Worm (Caenorhabditis elegans) whole organism, L1 larva: ENCODE data around the gene F47C12.8.

Source experiments
- C04F5.9 ChIP-seq: sonication (generic microtip); optimal IDR thresholded peaks from 2 replicates; lab custom pipeline; 2016; ENCODE audit warnings: missing genetic modification characterization, missing compliant biosample characterization
- C16A3.4 ChIP-seq: fragments of 150-350 bp; optimal IDR thresholded peaks from 2 replicates; lab custom pipeline; 2014; ENCODE audit warnings: missing biosample characterization, missing genetic modification characterization
- F16B12.6 ChIP-seq: fragments of 150-350 bp; optimal IDR thresholded peaks from 2 replicates; lab custom pipeline; 2014; ENCODE audit warnings: missing biosample characterization, missing genetic modification characterization
- aha-1 ChIP-seq: fragments of 150-350 bp; optimal IDR thresholded peaks from 2 replicates; lab custom pipeline; 2014; ENCODE audit warnings: missing biosample characterization, missing genetic modification characterization
- alr-1 ChIP-seq: fragments of 200-800 bp; sonication (Bioruptor generic); optimal IDR thresholded peaks from 2 replicates; lab custom pipeline; 2018; ENCODE audit warnings: borderline replicate concordance, mild to moderate bottlenecking, missing genetic modification characterization, missing compliant biosample characterization
- blmp-1 ChIP-seq: fragments of 150-350 bp; optimal IDR thresholded peaks from 2 replicates; lab custom pipeline; 2014; ENCODE audit warnings: missing biosample characterization, missing genetic modification characterization
- ceh-82 ChIP-seq, 3 experiments: fragments of 150-350 bp in 1 of 3; sonication (generic microtip) in 2 of 3; optimal IDR thresholded peaks; 2 replicates each; lab custom pipeline; 2014 to 2017; ENCODE audit warnings: missing biosample characterization in 3 of 3, missing genetic modification characterization in 3 of 3
- ceh-88 ChIP-seq: fragments of 200-800 bp; sonication (Bioruptor generic); IDR thresholded peaks from 2 replicates; pipeline ENCODE4 v1.3.6; 2022; ENCODE audit warnings: missing genetic modification characterization, missing compliant biosample characterization
- ceh-90 ChIP-seq: sonication (generic microtip); optimal IDR thresholded peaks from 2 replicates; lab custom pipeline; 2016; ENCODE audit warnings: missing genetic modification characterization, missing compliant biosample characterization
- ces-1 ChIP-seq: fragments of 150-350 bp; optimal IDR thresholded peaks from 2 replicates; lab custom pipeline; 2014; ENCODE audit warnings: missing biosample characterization, missing genetic modification reagents, missing genetic modification characterization
- dsc-1 ChIP-seq: sonication (generic microtip); optimal IDR thresholded peaks from 2 replicates; lab custom pipeline; 2016; ENCODE audit warnings: mild to moderate bottlenecking, missing genetic modification characterization, missing compliant biosample characterization
- efl-1 ChIP-seq, 4 experiments: fragments of 150-350 bp; optimal IDR thresholded peaks in 3 of 4; peaks in 1 of 4; 1 replicate in 1 of 4; 2 replicates in 3 of 4; lab custom pipeline; 2014; ENCODE audit warnings: missing biosample characterization in 2 of 4, missing genetic modification characterization in 2 of 4, missing genetic modification reagents in 2 of 4
- efl-3 ChIP-seq: fragments of 200-800 bp; sonication (Bioruptor generic); optimal IDR thresholded peaks from 2 replicates; lab custom pipeline; 2018; ENCODE audit warnings: mild to moderate bottlenecking, missing genetic modification characterization, missing compliant biosample characterization
- egl-27 ChIP-seq, 2 experiments: fragments of 150-350 bp in 1 of 2; sonication (generic microtip); optimal IDR thresholded peaks; 3 replicates each; lab custom pipeline; 2017 to 2018; ENCODE audit warnings: missing biosample characterization in 2 of 2, missing genetic modification characterization in 2 of 2, missing genetic modification reagents in 2 of 2
- elt-2 ChIP-seq: sonication (generic microtip); optimal IDR thresholded peaks from 2 replicates; lab custom pipeline; 2016; ENCODE audit warnings: missing genetic modification characterization, mild to moderate bottlenecking, inconsistent platforms, missing compliant biosample characterization, missing genetic modification reagents
- elt-3 ChIP-seq, 6 experiments: fragments of 150-350 bp in 1 of 6; sonication (generic microtip); optimal IDR thresholded peaks; 2 replicates each; lab custom pipeline; 2017 to 2018; ENCODE audit warnings: missing biosample characterization in 6 of 6, missing genetic modification characterization in 6 of 6, inconsistent platforms in 1 of 6
- fkh-8 ChIP-seq: sonication (generic microtip); optimal IDR thresholded peaks from 2 replicates; lab custom pipeline; 2016; ENCODE audit warnings: mild to moderate bottlenecking, missing genetic modification characterization, missing compliant biosample characterization
- fos-1 ChIP-seq: fragments of 150-350 bp; optimal IDR thresholded peaks from 2 replicates; lab custom pipeline; 2014; ENCODE audit warnings: missing biosample characterization, missing genetic modification characterization
- hlh-17 ChIP-seq: fragments of 200-800 bp; sonication (Bioruptor generic); optimal IDR thresholded peaks from 2 replicates; lab custom pipeline; 2018; ENCODE audit warnings: missing genetic modification characterization, mild to moderate bottlenecking, missing compliant biosample characterization, moderate library complexity, borderline replicate concordance
- hpl-2 ChIP-seq: fragments of 150-350 bp; optimal IDR thresholded peaks from 2 replicates; lab custom pipeline; 2014; ENCODE audit warnings: missing biosample characterization, missing genetic modification reagents, missing genetic modification characterization
- irx-1 ChIP-seq: sonication (generic microtip); optimal IDR thresholded peaks from 2 replicates; lab custom pipeline; 2016; ENCODE audit warnings: missing genetic modification characterization, missing compliant biosample characterization
- jun-1 ChIP-seq: fragments of 150-350 bp; optimal IDR thresholded peaks from 2 replicates; lab custom pipeline; 2014; ENCODE audit warnings: missing biosample characterization, missing genetic modification reagents, missing genetic modification characterization
- lin-13 ChIP-seq: fragments of 150-350 bp; optimal IDR thresholded peaks from 2 replicates; lab custom pipeline; 2014; ENCODE audit warnings: missing biosample characterization, missing genetic modification reagents, missing genetic modification characterization
- lin-14 ChIP-seq: fragments of 200-800 bp; sonication (Bioruptor generic); optimal IDR thresholded peaks from 2 replicates; lab custom pipeline; 2018; ENCODE audit warnings: mild to moderate bottlenecking, missing genetic modification characterization, moderate library complexity, missing compliant biosample characterization
- lin-15B ChIP-seq: fragments of 150-350 bp; sonication (generic microtip); optimal IDR thresholded peaks from 3 replicates; lab custom pipeline; 2014; ENCODE audit warnings: missing biosample characterization, missing genetic modification characterization
- lin-35 ChIP-seq, 2 experiments: fragments of 150-350 bp; optimal IDR thresholded peaks; 2 replicates each; lab custom pipeline; 2014; ENCODE audit warnings: missing biosample characterization in 2 of 2, missing genetic modification characterization in 2 of 2, missing genetic modification reagents in 2 of 2
- lir-3 ChIP-seq: sonication (generic microtip); optimal IDR thresholded peaks from 2 replicates; lab custom pipeline; 2016; ENCODE audit warnings: mild to moderate bottlenecking, missing genetic modification characterization, moderate library complexity, missing compliant biosample characterization; ENCODE audit not compliant: poor library complexity
- mef-2 ChIP-seq: fragments of 150-350 bp; optimal IDR thresholded peaks from 2 replicates; lab custom pipeline; 2014; ENCODE audit warnings: missing biosample characterization, missing genetic modification characterization
- nhr-11 ChIP-seq: fragments of 150-350 bp; optimal IDR thresholded peaks from 2 replicates; lab custom pipeline; 2014; ENCODE audit warnings: missing biosample characterization, missing genetic modification characterization
- nhr-19 ChIP-seq: fragments of 200-800 bp; sonication (Bioruptor generic); conservative IDR thresholded peaks from 2 replicates; pipeline ENCODE4 v1.3.6; 2022; ENCODE audit warnings: missing genetic modification characterization, missing compliant biosample characterization
- nhr-20 ChIP-seq: sonication (generic microtip); optimal IDR thresholded peaks from 2 replicates; lab custom pipeline; 2016; ENCODE audit warnings: mild to moderate bottlenecking, missing genetic modification characterization, missing compliant biosample characterization
- nhr-237 ChIP-seq: fragments of 150-350 bp; optimal IDR thresholded peaks from 2 replicates; lab custom pipeline; 2014; ENCODE audit warnings: missing biosample characterization, missing genetic modification characterization
- nhr-47 ChIP-seq: sonication (generic microtip); optimal IDR thresholded peaks from 2 replicates; lab custom pipeline; 2016; ENCODE audit warnings: mild to moderate bottlenecking, missing genetic modification characterization, moderate library complexity, missing compliant biosample characterization
- nhr-71 ChIP-seq: sonication (generic microtip); optimal IDR thresholded peaks from 2 replicates; lab custom pipeline; 2016; ENCODE audit warnings: mild to moderate bottlenecking, missing genetic modification characterization, moderate library complexity, missing compliant biosample characterization
- nhr-77 ChIP-seq: fragments of 150-350 bp; optimal IDR thresholded peaks from 2 replicates; lab custom pipeline; 2014; ENCODE audit warnings: missing biosample characterization, missing genetic modification characterization
- nhr-84 ChIP-seq: sonication (generic microtip); optimal IDR thresholded peaks from 2 replicates; lab custom pipeline; 2017; ENCODE audit warnings: missing biosample characterization, missing genetic modification characterization
- nhr-85 ChIP-seq: sonication (generic microtip); peaks from one replicate; lab custom pipeline; 2016; ENCODE audit warnings: missing genetic modification characterization, inconsistent platforms, missing compliant biosample characterization
- nhr-90 ChIP-seq: sonication (generic microtip); optimal IDR thresholded peaks from 2 replicates; lab custom pipeline; 2016; ENCODE audit warnings: mild to moderate bottlenecking, missing genetic modification characterization, missing compliant biosample characterization; ENCODE audit not compliant: poor library complexity
- pag-3 ChIP-seq: sonication (generic microtip); optimal IDR thresholded peaks from 2 replicates; lab custom pipeline; 2017; ENCODE audit warnings: missing genetic modification characterization, mild to moderate bottlenecking, missing compliant biosample characterization, antibody characterized with exemption, borderline replicate concordance; ENCODE audit not compliant: insufficient read depth
- pqm-1 ChIP-seq: sonication (generic microtip); optimal IDR thresholded peaks from 3 replicates; lab custom pipeline; 2017; ENCODE audit warnings: missing biosample characterization, missing genetic modification characterization
- skn-1 ChIP-seq: fragments of 150-350 bp; optimal IDR thresholded peaks from 2 replicates; lab custom pipeline; 2014; ENCODE audit warnings: missing biosample characterization, missing genetic modification characterization
- snu-23 ChIP-seq: sonication (generic microtip); optimal IDR thresholded peaks from 2 replicates; lab custom pipeline; 2016; ENCODE audit warnings: missing genetic modification characterization, missing compliant biosample characterization
- sup-37 ChIP-seq: fragments of 200-800 bp; sonication (Bioruptor generic); optimal IDR thresholded peaks from 2 replicates; lab custom pipeline; 2018; ENCODE audit warnings: mild to moderate bottlenecking, missing genetic modification characterization, missing compliant biosample characterization
- tbx-2 ChIP-seq: sonication (generic microtip); optimal IDR thresholded peaks from 2 replicates; lab custom pipeline; 2016; ENCODE audit warnings: missing genetic modification characterization, missing compliant biosample characterization
- tlp-1 ChIP-seq: fragments of 150-350 bp; optimal IDR thresholded peaks from 2 replicates; lab custom pipeline; 2014; ENCODE audit warnings: missing biosample characterization, missing genetic modification characterization
- unc-130 ChIP-seq: fragments of 150-350 bp; optimal IDR thresholded peaks from 2 replicates; lab custom pipeline; 2017; ENCODE audit warnings: missing biosample characterization, missing genetic modification characterization, inconsistent platforms
- unc-86 ChIP-seq: sonication (generic microtip); optimal IDR thresholded peaks from 2 replicates; lab custom pipeline; 2016; ENCODE audit warnings: missing genetic modification characterization, missing compliant biosample characterization
- xbp-1 ChIP-seq: sonication (generic microtip); optimal IDR thresholded peaks from 2 replicates; lab custom pipeline; 2016; ENCODE audit warnings: missing genetic modification characterization, missing compliant biosample characterization

Gene F47C12.8

DNA sequence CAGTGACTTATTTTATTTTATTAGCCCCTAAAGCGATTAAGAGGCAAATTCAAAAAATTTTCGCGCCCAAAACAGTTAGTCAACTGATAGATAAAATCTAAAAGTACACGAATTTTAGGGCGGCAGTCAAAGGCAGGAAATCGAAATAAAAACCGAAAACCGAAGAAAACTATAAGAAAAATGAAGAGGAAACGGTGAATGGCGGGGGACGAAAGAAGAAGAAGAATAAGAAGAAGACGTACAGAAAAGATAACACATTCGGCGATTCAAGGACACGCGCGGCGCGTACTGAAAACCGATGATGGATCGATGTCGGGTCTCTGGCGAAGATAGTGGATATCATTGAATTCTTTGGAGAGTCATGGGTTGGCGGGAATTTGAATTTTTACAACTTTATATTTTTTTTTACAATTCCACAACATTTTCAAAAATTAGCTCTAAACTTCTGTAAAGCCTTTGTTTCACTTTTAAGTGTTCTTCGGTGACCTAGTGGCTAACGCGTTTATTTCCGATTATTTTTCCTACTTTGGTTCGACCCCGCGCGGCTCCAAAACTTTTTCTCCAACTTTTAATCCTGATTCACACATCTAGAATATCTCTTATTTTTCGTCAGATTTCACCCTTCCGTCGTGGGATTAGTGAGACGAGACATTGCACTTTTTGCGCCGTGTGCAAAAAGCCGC lies 32.6 kb upstream of the F47C12.8 start (continued):
- TF ChIP-seq nhr-90 (peak; percentile 68), F16B12.6 (tag; lab: Kevin White, UChicago) (no peak), ceh-90 (tag; lab: Kevin White, UChicago) (no peak), nhr-71 (tag; lab: Kevin White, UChicago) (peak; percentile 71), nhr-20 (peak; percentile 70), hpl-2 (GFP tag; lab: Kevin White, UChicago) (no peak), ceh-82 (tag; optimal IDR thresholded peaks at IDR 0.05; lab: Kevin White, UChicago) (peak in 1 of 3 experiments; percentile 6), fos-1 (no peak), nhr-47 (tag; lab: Kevin White, UChicago) (peak; percentile 6), nhr-84 (no peak), C04F5.9 (no peak), lin-35 (GFP tag; optimal IDR thresholded peaks at IDR 0.05; lab: Kevin White, UChicago) (peak; percentile 72 to 85), snu-23 (GFP tag; lab: Kevin White, UChicago) (peak; percentile 76), unc-86 (tag; lab: Kevin White, UChicago) (no peak), nhr-237 (tag; lab: Kevin White, UChicago) (no peak), nhr-77 (tag; lab: Kevin White, UChicago) (no peak), dsc-1 (tag; lab: Kevin White, UChicago) (no peak), mef-2 (tag; lab: Kevin White, UChicago) (no peak), alr-1 (tag; lab: Kevin White, UChicago) (no peak), pqm-1 (tag; lab: Kevin White, UChicago) (no peak), xbp-1 (tag; lab: Kevin White, UChicago) (no peak), C16A3.4 (tag; lab: Kevin White, UChicago) (no peak), lin-15B (tag; lab: Kevin White, UChicago) (peak; percentile 61), nhr-19 (GFP tag; lab: Robert Waterston, UW) (peak; percentile 29; the same call in 1 of the 2 replicates), lin-13 (peak; percentile 72), lir-3 (tag; lab: Kevin White, UChicago) (no peak), efl-3 (GFP tag; lab: Kevin White, UChicago) (no peak), pag-3 (tag; lab: Kevin White, UChicago) (peak; percentile 59), ceh-88 (GFP tag; lab: Robert Waterston, UW) (no peak), lin-14 (GFP tag; lab: Kevin White, UChicago) (peak; percentile 81), hlh-17 (GFP tag; lab: Kevin White, UChicago) (no peak), tbx-2 (tag; lab: Kevin White, UChicago) (no peak), ces-1 (GFP tag; lab: Kevin White, UChicago) (no peak), fkh-8 (tag; lab: Kevin White, UChicago) (no peak)

DNA sequence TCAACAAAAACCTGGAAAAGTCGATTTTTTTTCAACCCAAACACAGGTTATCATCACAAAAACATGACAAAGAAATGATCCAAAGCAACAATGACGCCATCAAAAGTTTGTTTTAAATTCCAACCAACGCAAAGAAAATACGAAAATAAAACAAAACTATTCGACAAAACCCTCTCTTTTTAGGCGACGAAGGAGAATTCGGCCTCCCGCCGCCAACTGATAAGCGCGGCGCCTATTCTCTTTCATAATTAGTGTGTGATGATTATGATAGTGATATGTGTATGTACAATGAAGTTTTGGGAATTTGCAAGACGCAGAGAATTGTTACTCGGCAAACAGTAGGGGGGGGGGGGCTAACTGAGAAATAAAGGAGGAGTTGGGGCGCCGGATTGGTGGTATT lies 30.9 kb upstream of the F47C12.8 start:
- no peak for TF ChIP-seq nhr-90
- TF ChIP-seq elt-2, result peak; percentile 63
- peak in 1 of 6 experiments; percentile 27 for TF ChIP-seq elt-3 (tag; optimal IDR thresholded peaks at IDR 0.05; lab: Kevin White, UChicago)
- TF ChIP-seq jun-1, result no peak
- no peak for TF ChIP-seq tlp-1 (tag; lab: Kevin White, UChicago)
- no peak for TF ChIP-seq nhr-19 (GFP tag; lab: Robert Waterston, UW)
- TF ChIP-seq lin-35 (GFP tag; optimal IDR thresholded peaks at IDR 0.05; lab: Kevin White, UChicago), result peak in 1 of 2 experiments; percentile 44
- no peak for TF ChIP-seq fos-1
- TF ChIP-seq efl-1 (optimal IDR thresholded peaks at IDR 0.05; lab: Kevin White, UChicago), result no peak
- TF ChIP-seq efl-1 (GFP tag; optimal IDR thresholded peaks at IDR 0.05 in 1 of 2; lab: Kevin White, UChicago), result peak in 1 of 2 experiments; percentile 50
- no peak for TF ChIP-seq aha-1 (tag; lab: Kevin White, UChicago)
- no peak for TF ChIP-seq mef-2 (tag; lab: Kevin White, UChicago)
- TF ChIP-seq nhr-85 (tag; lab: Kevin White, UChicago), result no peak
- no peak for TF ChIP-seq egl-27 (tag; optimal IDR thresholded peaks at IDR 0.05; lab: Kevin White, UChicago)
- TF ChIP-seq nhr-11, result no peak
- TF ChIP-seq blmp-1 (tag; lab: Kevin White, UChicago), result peak; percentile 57
- no peak for TF ChIP-seq irx-1
- no peak for TF ChIP-seq unc-86 (tag; lab: Kevin White, UChicago)
- TF ChIP-seq sup-37, result no peak
- no peak for TF ChIP-seq ceh-88 (GFP tag; lab: Robert Waterston, UW)
- no peak for TF ChIP-seq skn-1 (tag; lab: Kevin White, UChicago)
- no peak for TF ChIP-seq unc-130 (tag; lab: Kevin White, UChicago)
- TF ChIP-seq, all 84 proteins: peak for 5
